Fruit fly (Drosophila melanogaster) whole organism, embryonic: ENCODE results near the gene CG8419.
A peak's percentile ranks its signal among the peaks of the same experiment; 100 is the strongest.

Source experiments
- Adf1 ChIP-seq: fragments of 200-800 bp; sonication (Bioruptor generic); IDR thresholded peaks from 2 replicates; pipeline ENCODE4 v1.3.6; 2022; ENCODE audit warnings: missing biosample characterization, missing genetic modification characterization
- Awh ChIP-seq: fragments of 200-800 bp; sonication (Bioruptor generic); IDR thresholded peaks from 2 replicates; pipeline ENCODE4, ENCODE4 v1.3.6; 2022; ENCODE audit warnings: missing biosample characterization, missing genetic modification characterization
- CG10147 ChIP-seq: fragments of 200-800 bp; sonication (Bioruptor generic); optimal IDR thresholded peaks from 2 replicates; lab custom pipeline; 2019; ENCODE audit warnings: missing biosample characterization, mild to moderate bottlenecking, missing genetic modification characterization, moderate library complexity
- CG10321 ChIP-seq: fragments of 200-800 bp; sonication (Bioruptor generic); IDR thresholded peaks from 2 replicates; pipeline ENCODE4 v1.3.6; 2022; ENCODE audit warnings: missing biosample characterization, missing genetic modification characterization
- CG11456 ChIP-seq: fragments of 200-800 bp; sonication (Bioruptor generic); IDR thresholded peaks from 3 replicates; pipeline ENCODE4 v1.3.6; 2022; ENCODE audit warnings: missing biosample characterization, missing genetic modification characterization
- CG12104 ChIP-seq: fragments of 200-800 bp; sonication (Bioruptor generic); optimal IDR thresholded peaks from 3 replicates; lab custom pipeline; 2016; ENCODE audit warnings: missing biosample characterization, missing genetic modification characterization
- CG13287 ChIP-seq: fragments of 200-800 bp; sonication (Bioruptor generic); IDR thresholded peaks from 2 replicates; pipeline ENCODE4 v1.3.6; 2022; ENCODE audit warnings: missing biosample characterization, missing genetic modification characterization; ENCODE audit not compliant: partially characterized antibody
- CG15073 ChIP-seq: fragments of 200-800 bp; sonication (Bioruptor generic); optimal IDR thresholded peaks from 2 replicates; lab custom pipeline; 2016; ENCODE audit warnings: missing biosample characterization, missing genetic modification characterization
- CG15696 ChIP-seq: fragments of 200-800 bp; sonication (Bioruptor generic); optimal IDR thresholded peaks from 2 replicates; lab custom pipeline; 2019; ENCODE audit warnings: missing biosample characterization, mild to moderate bottlenecking, missing genetic modification characterization, moderate library complexity
- CG16779 ChIP-seq: fragments of 200-800 bp; sonication (Bioruptor generic); IDR thresholded peaks from 2 replicates; pipeline ENCODE4 v1.3.6; 2022; ENCODE audit warnings: missing biosample characterization, missing genetic modification characterization
- CG1832 ChIP-seq: fragments of 200-800 bp; sonication (Bioruptor generic); optimal IDR thresholded peaks from 2 replicates; lab custom pipeline; 2017; ENCODE audit warnings: missing biosample characterization, mild to moderate bottlenecking, missing genetic modification characterization, inconsistent platforms
- CG2889 ChIP-seq: fragments of 200-800 bp; sonication (Bioruptor generic); IDR thresholded peaks from 3 replicates; pipeline ENCODE4 v1.3.6; 2022; ENCODE audit warnings: missing biosample characterization, missing genetic modification characterization
- CG3065 ChIP-seq: fragments of 200-800 bp; sonication (Bioruptor generic); optimal IDR thresholded peaks from 2 replicates; lab custom pipeline; 2016; ENCODE audit warnings: missing biosample characterization, missing genetic modification characterization
- CG31224 ChIP-seq: fragments of 200-800 bp; sonication (Bioruptor generic); IDR thresholded peaks from 2 replicates; pipeline ENCODE4 v1.3.6; 2022; ENCODE audit warnings: missing biosample characterization, missing genetic modification characterization
- CG31441 ChIP-seq: fragments of 200-800 bp; sonication (Bioruptor generic); IDR thresholded peaks from 2 replicates; pipeline ENCODE4 v1.3.6; 2022; ENCODE audit warnings: missing biosample characterization, missing genetic modification characterization
- CG33557 ChIP-seq: fragments of 200-800 bp; sonication (Bioruptor generic); optimal IDR thresholded peaks from 2 replicates; lab custom pipeline; 2019; ENCODE audit warnings: missing biosample characterization, mild to moderate bottlenecking, missing genetic modification characterization, moderate library complexity
- CG34422 ChIP-seq: fragments of 200-800 bp; sonication (Bioruptor generic); IDR thresholded peaks from 3 replicates; pipeline ENCODE4 v1.3.6; 2022; ENCODE audit warnings: missing biosample characterization, missing genetic modification characterization
- CG6654 ChIP-seq: fragments of 200-800 bp; sonication (Bioruptor generic); optimal IDR thresholded peaks from 2 replicates; lab custom pipeline; 2017; ENCODE audit warnings: missing biosample characterization, mild to moderate bottlenecking, missing genetic modification characterization
- CG6689 ChIP-seq: fragments of 200-800 bp; sonication (Bioruptor generic); IDR thresholded peaks from 2 replicates; pipeline ENCODE4 v1.3.6; 2022; ENCODE audit warnings: missing biosample characterization, missing genetic modification characterization
- CG8388 ChIP-seq: fragments of 200-800 bp; sonication (Bioruptor generic); optimal IDR thresholded peaks from 2 replicates; lab custom pipeline; 2019; ENCODE audit warnings: missing biosample characterization, mild to moderate bottlenecking, missing genetic modification characterization, moderate library complexity
- CG9437 ChIP-seq: fragments of 200-800 bp; sonication (Bioruptor generic); optimal IDR thresholded peaks from 2 replicates; lab custom pipeline; 2018; ENCODE audit warnings: missing biosample characterization, mild to moderate bottlenecking, missing genetic modification characterization
- CTCF ChIP-seq: fragments of 200-800 bp; sonication (Bioruptor generic); optimal IDR thresholded peaks from 2 replicates; lab custom pipeline; 2017; ENCODE audit warnings: missing biosample characterization, mild to moderate bottlenecking, missing genetic modification characterization, moderate library complexity
- CkIIα-i1 ChIP-seq: fragments of 200-800 bp; sonication (Bioruptor generic); IDR thresholded peaks from 2 replicates; pipeline ENCODE4 v1.3.6; 2022; ENCODE audit warnings: missing biosample characterization, missing genetic modification characterization
- CoRest ChIP-seq: fragments of 200-800 bp; sonication (Bioruptor generic); optimal IDR thresholded peaks from 3 replicates; lab custom pipeline; 2018; ENCODE audit warnings: missing biosample characterization, mild to moderate bottlenecking, missing genetic modification characterization, moderate library complexity
- Dek ChIP-seq: fragments of 200-800 bp; sonication (Bioruptor generic); optimal IDR thresholded peaks from 3 replicates; lab custom pipeline; 2019; ENCODE audit warnings: missing biosample characterization, mild to moderate bottlenecking, missing genetic modification characterization, moderate library complexity
- Dref ChIP-seq: fragments of 200-800 bp; sonication (Bioruptor generic); IDR thresholded peaks from 2 replicates; pipeline ENCODE4 v1.3.6; 2022; ENCODE audit warnings: missing biosample characterization, missing genetic modification characterization
- ERR ChIP-seq: fragments of 200-800 bp; sonication (Bioruptor generic); optimal IDR thresholded peaks from 2 replicates; lab custom pipeline; 2016; ENCODE audit warnings: missing biosample characterization, missing genetic modification characterization
- MTF-1 ChIP-seq: fragments of 200-800 bp; sonication (Bioruptor generic); optimal IDR thresholded peaks from 2 replicates; lab custom pipeline; 2018; ENCODE audit warnings: missing biosample characterization, mild to moderate bottlenecking, missing genetic modification characterization, borderline replicate concordance
- Sox100B ChIP-seq: fragments of 200-800 bp; sonication (Bioruptor generic); optimal IDR thresholded peaks from 3 replicates; lab custom pipeline; 2018; ENCODE audit warnings: missing biosample characterization, mild to moderate bottlenecking, missing genetic modification characterization
- Sry-δ ChIP-seq: fragments of 200-800 bp; sonication (Bioruptor generic); optimal IDR thresholded peaks from 2 replicates; lab custom pipeline; 2016; ENCODE audit warnings: missing biosample characterization, missing genetic modification characterization
- Trl ChIP-seq, 3 experiments: fragments of >200 bp in 2 of 3; fragments of 200-800 bp in 1 of 3; sonication (Bioruptor generic) in 1 of 3; optimal IDR thresholded peaks; 2 replicates in 1 of 3; 3 replicates in 2 of 3; lab custom pipeline; 2016 to 2017; ENCODE audit warnings: missing biosample characterization in 1 of 3, missing genetic modification characterization in 1 of 3
- abd-A ChIP-seq: fragments of 200-800 bp; sonication (Bioruptor generic); optimal IDR thresholded peaks from 3 replicates; lab custom pipeline; 2019; ENCODE audit warnings: missing biosample characterization, mild to moderate bottlenecking, missing genetic modification characterization, moderate library complexity
- amos ChIP-seq: fragments of 200-800 bp; sonication (Bioruptor generic); IDR thresholded peaks from 2 replicates; pipeline ENCODE4 v1.3.6; 2022; ENCODE audit warnings: missing biosample characterization, missing genetic modification characterization; ENCODE audit not compliant: partially characterized antibody
- ap ChIP-seq: fragments of 200-800 bp; sonication (Bioruptor generic); IDR thresholded peaks from 2 replicates; pipeline ENCODE4 v1.3.6; 2022; ENCODE audit warnings: missing biosample characterization, missing genetic modification characterization
- az2 ChIP-seq: fragments of 200-800 bp; sonication (Bioruptor generic); optimal IDR thresholded peaks from 3 replicates; lab custom pipeline; 2016; ENCODE audit warnings: missing biosample characterization, missing genetic modification characterization
- bab2 ChIP-seq: fragments of 200-800 bp; sonication (Bioruptor generic); optimal IDR thresholded peaks from 2 replicates; lab custom pipeline; 2016; ENCODE audit warnings: missing biosample characterization, missing genetic modification characterization
- dm ChIP-seq: fragments of 200-800 bp; sonication (Bioruptor generic); optimal IDR thresholded peaks from 3 replicates; lab custom pipeline; 2016; ENCODE audit warnings: missing biosample characterization, missing genetic modification characterization
- esg ChIP-seq: fragments of 200-800 bp; sonication (Bioruptor generic); conservative IDR thresholded peaks from 2 replicates; pipeline ENCODE4 v1.3.6; 2022; ENCODE audit warnings: missing biosample characterization, missing genetic modification characterization
- fd102C ChIP-seq: fragments of 200-800 bp; sonication (Bioruptor generic); optimal IDR thresholded peaks from 2 replicates; lab custom pipeline; 2018; ENCODE audit warnings: missing biosample characterization, mild to moderate bottlenecking, missing genetic modification characterization, moderate library complexity
- gce ChIP-seq: fragments of 200-800 bp; sonication (Bioruptor generic); IDR thresholded peaks from 3 replicates; pipeline ENCODE4 v1.3.6; 2022; ENCODE audit warnings: missing biosample characterization, missing genetic modification characterization
- gem ChIP-seq: fragments of 200-800 bp; sonication (Bioruptor generic); optimal IDR thresholded peaks from 2 replicates; lab custom pipeline; 2019; ENCODE audit warnings: missing biosample characterization, mild to moderate bottlenecking, missing genetic modification characterization, moderate library complexity
- grau ChIP-seq: fragments of 200-800 bp; optimal IDR thresholded peaks from 3 replicates; lab custom pipeline; 2019; ENCODE audit warnings: missing biosample characterization, mild to moderate bottlenecking, missing genetic modification characterization, moderate library complexity
- insv ChIP-seq, 2 experiments: fragments of 200-800 bp; sonication (Bioruptor generic); optimal IDR thresholded peaks; 3 replicates each; lab custom pipeline; 2016 to 2018; ENCODE audit warnings: missing biosample characterization in 2 of 2, missing genetic modification characterization in 2 of 2
- nau ChIP-seq: fragments of 200-800 bp; sonication (Bioruptor generic); optimal IDR thresholded peaks from 3 replicates; lab custom pipeline; 2017; ENCODE audit warnings: missing biosample characterization, mild to moderate bottlenecking, missing genetic modification characterization, missing genetic modification reagents
- oc ChIP-seq: fragments of 200-800 bp; sonication (Bioruptor generic); optimal IDR thresholded peaks from 2 replicates; lab custom pipeline; 2018; ENCODE audit warnings: missing biosample characterization, mild to moderate bottlenecking, missing genetic modification characterization, moderate library complexity
- shn ChIP-seq: fragments of 200-800 bp; sonication (Bioruptor generic); optimal IDR thresholded peaks from 3 replicates; lab custom pipeline; 2016; ENCODE audit warnings: missing biosample characterization, missing genetic modification characterization
- slbo ChIP-seq: fragments of 200-800 bp; sonication (Bioruptor generic); IDR thresholded peaks from 2 replicates; pipeline ENCODE4 v1.3.6; 2022; ENCODE audit warnings: missing biosample characterization, missing genetic modification characterization
- ssp ChIP-seq: fragments of 200-800 bp; sonication (Bioruptor generic); IDR thresholded peaks from 2 replicates; pipeline ENCODE4 v1.3.6; 2022; ENCODE audit warnings: missing biosample characterization, missing genetic modification characterization
- tgo ChIP-seq: fragments of 200-800 bp; sonication (Bioruptor generic); IDR thresholded peaks from 3 replicates; pipeline ENCODE4 v1.3.6; 2022; ENCODE audit warnings: missing biosample characterization, missing genetic modification characterization
- toy ChIP-seq: fragments of 200-800 bp; sonication (Bioruptor generic); IDR thresholded peaks from 2 replicates; pipeline ENCODE4 v1.3.6; 2022; ENCODE audit warnings: missing biosample characterization, missing genetic modification characterization

Gene CG8419

dm6 chr2L:8162307-8163024 lies 43.5 kb upstream of the CG8419 start, which contains the start of gene Acbp1 (continued):
- TF ChIP-seq Adf1 (GFP tag; lab: Robert Waterston, UW) (peak; percentile 75), shn (GFP tag; lab: Kevin White, UChicago) (peak; percentile 96), CG8388 (GFP tag; lab: Kevin White, UChicago) (peak; percentile 97), CG6689 (GFP tag; lab: Robert Waterston, UW) (peak; percentile 88), gce (GFP tag; lab: Robert Waterston, UW) (peak; percentile 89), amos (peak; percentile 81), CG1832 (GFP tag; lab: Kevin White, UChicago) (no peak), gem (tag; lab: Kevin White, UChicago) (peak; percentile 98), MTF-1 (GFP tag; lab: Kevin White, UChicago) (peak; percentile 88), Awh (peak; percentile 86), CG31224 (GFP tag; lab: Robert Waterston, UW) (peak; percentile 85), CkIIα-i1 (GFP tag; lab: Robert Waterston, UW) (no peak), CG2889 (GFP tag; lab: Robert Waterston, UW) (peak; percentile 87; the same call in 2 of the 3 replicates), CG31441 (GFP tag; lab: Robert Waterston, UW) (peak; percentile 97), insv (GFP tag; optimal IDR thresholded peaks at IDR 0.05; lab: Kevin White, UChicago) (peak in 1 of 2 experiments; percentile 86), fd102C (GFP tag; lab: Kevin White, UChicago) (peak; percentile 94), CG10147 (GFP tag; lab: Kevin White, UChicago) (peak; percentile 98), Dref (peak; percentile 88), CG34422 (GFP tag; lab: Robert Waterston, UW) (peak; percentile 93), dm (GFP tag; lab: Kevin White, UChicago) (peak; percentile 91), CG16779 (peak; percentile 82), CG3065 (peak; percentile 76), CG33557 (GFP tag; lab: Kevin White, UChicago) (peak; percentile 98), oc (tag; lab: Kevin White, UChicago) (peak; percentile 95), Sry-δ (GFP tag; lab: Kevin White, UChicago) (peak; percentile 89), tgo (GFP tag; lab: Robert Waterston, UW) (peak; percentile 90), bab2 (GFP tag; lab: Kevin White, UChicago) (peak; percentile 93), CG10321 (GFP tag; lab: Robert Waterston, UW) (peak; percentile 67), abd-A (tag; lab: Kevin White, UChicago) (peak; percentile 93), Dek (peak; percentile 94), ap (GFP tag; lab: Robert Waterston, UW) (peak; percentile 78), toy (peak; percentile 52), CG15073 (GFP tag; lab: Kevin White, UChicago) (peak; percentile 71), esg (peak; percentile 88), slbo (GFP tag; lab: Robert Waterston, UW) (peak; percentile 94), CG6654 (GFP tag; lab: Kevin White, UChicago) (peak; percentile 82), az2 (GFP tag; lab: Kevin White, UChicago) (peak; percentile 94), CG15696 (tag; lab: Kevin White, UChicago) (peak; percentile 96), CTCF (GFP tag; lab: Kevin White, UChicago) (peak; percentile 65), CG9437 (GFP tag; lab: Kevin White, UChicago) (peak; percentile 93), Sox100B (GFP tag; lab: Kevin White, UChicago) (peak; percentile 97), CoRest (tag; lab: Kevin White, UChicago) (peak; percentile 97), ERR (GFP tag; lab: Kevin White, UChicago) (peak; percentile 95), CG13287 (peak; percentile 90), ssp (GFP tag; lab: Robert Waterston, UW) (peak; percentile 87), Trl (optimal IDR thresholded peaks at IDR 0.05; lab: Kevin White, UChicago) (peak; percentile 82 to 93), Trl (GFP tag; optimal IDR thresholded peaks at IDR 0.05; lab: Kevin White, UChicago) (peak; percentile 97), nau (GFP tag; lab: Kevin White, UChicago) (peak; percentile 96), grau (tag; lab: Kevin White, UChicago) (peak; percentile 98), CG11456 (GFP tag; lab: Robert Waterston, UW) (peak; percentile 91), CG12104 (peak; percentile 91)
